Worm (Caenorhabditis elegans) whole organism, L3 larva: ENCODE data around the gene letm-1.

Source experiments
- ceh-82 ChIP-seq: fragments of 150-350 bp; optimal IDR thresholded peaks from 2 replicates; lab custom pipeline; 2014; ENCODE audit warnings: missing biosample characterization, missing genetic modification characterization
- egl-27 ChIP-seq: sonication (generic microtip); optimal IDR thresholded peaks from 4 replicates; lab custom pipeline; 2017; ENCODE audit warnings: missing biosample characterization, missing genetic modification reagents, missing genetic modification characterization
- elt-1 ChIP-seq: fragments of 150-350 bp; optimal IDR thresholded peaks from 2 replicates; lab custom pipeline; 2014; ENCODE audit warnings: missing biosample characterization, missing genetic modification characterization
- nfya-1 ChIP-seq: sonication (generic microtip); optimal IDR thresholded peaks from 2 replicates; lab custom pipeline; 2017; ENCODE audit warnings: missing genetic modification characterization, mild to moderate bottlenecking, missing compliant biosample characterization, antibody characterized with exemption, moderate library complexity; ENCODE audit not compliant: insufficient read depth
- nhr-76 ChIP-seq: fragments of 150-350 bp; sonication (generic microtip); optimal IDR thresholded peaks from 5 replicates; lab custom pipeline; 2014; ENCODE audit warnings: missing biosample characterization, missing genetic modification characterization

- TF ChIP-seq egl-27 (tag; lab: Kevin White, UChicago) (no peak), ceh-82 (no peak), nfya-1 (tag; lab: Kevin White, UChicago) (no peak), nhr-76 (tag; lab: Kevin White, UChicago) (no peak), elt-1 (no peak)
Measured at ce11 chrV:13634149-13634548, 26.9 kb upstream of the letm-1 start, which contains the start of gene H37A05.2.
